Worm (Caenorhabditis elegans) whole organism, late embryonic: ENCODE results near the gene B0302.4.

Experiments used
- C08G9.2 ChIP-seq: sonication (generic microtip); optimal IDR thresholded peaks from 2 replicates; lab custom pipeline; 2016; ENCODE audit warnings: mild to moderate bottlenecking, missing genetic modification characterization, moderate library complexity, missing compliant biosample characterization
- C38D4.7 ChIP-seq: fragments of 200-800 bp; sonication (Bioruptor generic); optimal IDR thresholded peaks from 2 replicates; lab custom pipeline; 2018; ENCODE audit warnings: mild to moderate bottlenecking, missing genetic modification characterization, moderate library complexity, missing compliant biosample characterization
- F13H6.1 ChIP-seq: sonication (generic microtip); optimal IDR thresholded peaks from 2 replicates; lab custom pipeline; 2016; ENCODE audit warnings: missing genetic modification characterization, missing compliant biosample characterization
- K02D7.2 ChIP-seq: sonication (generic microtip); optimal IDR thresholded peaks from 2 replicates; lab custom pipeline; 2017; ENCODE audit warnings: mild to moderate bottlenecking, missing genetic modification characterization, missing compliant biosample characterization
- K09A11.1 ChIP-seq: sonication (generic microtip); optimal IDR thresholded peaks from 2 replicates; lab custom pipeline; 2017; ENCODE audit warnings: antibody characterized with exemption, mild to moderate bottlenecking, missing genetic modification characterization, missing compliant biosample characterization; ENCODE audit not compliant: insufficient read depth
- Y22D7AL.16 ChIP-seq: sonication (generic microtip); optimal IDR thresholded peaks from 2 replicates; lab custom pipeline; 2016; ENCODE audit warnings: missing genetic modification characterization, missing compliant biosample characterization
- ahr-1 ChIP-seq: sonication (generic microtip); optimal IDR thresholded peaks from 2 replicates; lab custom pipeline; 2016; ENCODE audit warnings: missing genetic modification characterization, missing compliant biosample characterization
- ama-1 ChIP-seq: fragments of 150-350 bp; optimal IDR thresholded peaks from 2 replicates; lab custom pipeline; 2014
- ceh-14 ChIP-seq: sonication (generic microtip); optimal IDR thresholded peaks from 2 replicates; lab custom pipeline; 2016; ENCODE audit warnings: missing genotype, missing genetic modification characterization, missing compliant biosample characterization
- ceh-18 ChIP-seq: sonication (generic microtip); optimal IDR thresholded peaks from 2 replicates; lab custom pipeline; 2016; ENCODE audit warnings: missing genetic modification characterization, missing compliant biosample characterization
- ceh-19 ChIP-seq: fragments of 200-800 bp; sonication (Bioruptor generic); optimal IDR thresholded peaks from 2 replicates; lab custom pipeline; 2018; ENCODE audit warnings: mild to moderate bottlenecking, missing genetic modification characterization, missing compliant biosample characterization
- ceh-2 ChIP-seq: sonication (generic microtip); optimal IDR thresholded peaks from 2 replicates; lab custom pipeline; 2016; ENCODE audit warnings: missing genotype, missing genetic modification characterization, missing compliant biosample characterization
- ceh-22 ChIP-seq: sonication (generic microtip); optimal IDR thresholded peaks from 2 replicates; lab custom pipeline; 2017; ENCODE audit warnings: missing biosample characterization, missing genetic modification characterization
- ceh-24 ChIP-seq: sonication (generic microtip); optimal IDR thresholded peaks from 2 replicates; lab custom pipeline; 2016; ENCODE audit warnings: mild to moderate bottlenecking, missing genetic modification characterization, missing compliant biosample characterization
- ceh-31 ChIP-seq: sonication (generic microtip); optimal IDR thresholded peaks from 2 replicates; lab custom pipeline; 2016; ENCODE audit warnings: missing genetic modification characterization, missing compliant biosample characterization
- ceh-34 ChIP-seq: sonication (generic microtip); optimal IDR thresholded peaks from 2 replicates; lab custom pipeline; 2016; ENCODE audit warnings: mild to moderate bottlenecking, missing genetic modification characterization, missing compliant biosample characterization
- ceh-48 ChIP-seq: sonication (generic microtip); optimal IDR thresholded peaks from 2 replicates; lab custom pipeline; 2016; ENCODE audit warnings: missing genetic modification characterization, inconsistent platforms, missing compliant biosample characterization
- ceh-6 ChIP-seq: fragments of 200-800 bp; sonication (Bioruptor generic); optimal IDR thresholded peaks from 2 replicates; lab custom pipeline; 2018; ENCODE audit warnings: mild to moderate bottlenecking, missing genetic modification characterization, missing compliant biosample characterization
- ceh-9 ChIP-seq: sonication (generic microtip); optimal IDR thresholded peaks from 2 replicates; lab custom pipeline; 2016; ENCODE audit warnings: mild to moderate bottlenecking, missing genetic modification characterization, inconsistent platforms, missing compliant biosample characterization
- dmd-4 ChIP-seq: sonication (generic microtip); optimal IDR thresholded peaks from 2 replicates; lab custom pipeline; 2016; ENCODE audit warnings: borderline replicate concordance, missing genetic modification characterization, missing compliant biosample characterization
- dve-1 ChIP-seq: sonication (generic microtip); optimal IDR thresholded peaks from 2 replicates; lab custom pipeline; 2017; ENCODE audit warnings: antibody characterized with exemption, mild to moderate bottlenecking, missing genetic modification characterization, missing compliant biosample characterization
- elt-2 ChIP-seq: sonication (generic microtip); optimal IDR thresholded peaks from 2 replicates; lab custom pipeline; 2016; ENCODE audit warnings: missing genetic modification reagents, missing genetic modification characterization, missing compliant biosample characterization
- elt-4 ChIP-seq: sonication (generic microtip); optimal IDR thresholded peaks from 2 replicates; lab custom pipeline; 2016; ENCODE audit warnings: missing genetic modification characterization, missing compliant biosample characterization
- ets-4 ChIP-seq: sonication (generic microtip); optimal IDR thresholded peaks from 2 replicates; lab custom pipeline; 2016; ENCODE audit warnings: missing genetic modification characterization, missing compliant biosample characterization
- eyg-1 ChIP-seq: sonication (generic microtip); optimal IDR thresholded peaks from 2 replicates; lab custom pipeline; 2016; ENCODE audit warnings: missing genotype, missing genetic modification characterization, missing compliant biosample characterization
- fkh-10 ChIP-seq: fragments of 150-350 bp; optimal IDR thresholded peaks from 2 replicates; lab custom pipeline; 2014; ENCODE audit warnings: missing biosample characterization, missing genetic modification reagents, missing genetic modification characterization
- fkh-6 ChIP-seq: sonication (generic microtip); optimal IDR thresholded peaks from 2 replicates; lab custom pipeline; 2016; ENCODE audit warnings: missing genetic modification characterization, missing compliant biosample characterization
- gmeb-2 ChIP-seq: sonication (generic microtip); optimal IDR thresholded peaks from 2 replicates; lab custom pipeline; 2016; ENCODE audit warnings: missing genetic modification characterization, inconsistent platforms, missing compliant biosample characterization
- hlh-13 ChIP-seq: fragments of 200-800 bp; sonication (Bioruptor generic); optimal IDR thresholded peaks from 2 replicates; lab custom pipeline; 2018; ENCODE audit warnings: mild to moderate bottlenecking, missing genetic modification characterization, missing compliant biosample characterization
- hlh-30 ChIP-seq: sonication (generic microtip); optimal IDR thresholded peaks from 2 replicates; lab custom pipeline; 2017; ENCODE audit warnings: antibody characterized with exemption, missing genetic modification characterization, missing compliant biosample characterization; ENCODE audit not compliant: insufficient read depth
- hlh-8 ChIP-seq: sonication (generic microtip); optimal IDR thresholded peaks from 2 replicates; lab custom pipeline; 2016; ENCODE audit warnings: missing genotype, missing genetic modification characterization, missing compliant biosample characterization
- lim-6 ChIP-seq: sonication (generic microtip); optimal IDR thresholded peaks from 2 replicates; lab custom pipeline; 2016; ENCODE audit warnings: missing genetic modification characterization, missing compliant biosample characterization
- lin-11 ChIP-seq: fragments of 200-800 bp; sonication (Bioruptor generic); optimal IDR thresholded peaks from 2 replicates; lab custom pipeline; 2018; ENCODE audit warnings: mild to moderate bottlenecking, missing genetic modification characterization, missing compliant biosample characterization
- madf-2 ChIP-seq: sonication (generic microtip); optimal IDR thresholded peaks from 2 replicates; lab custom pipeline; 2017; ENCODE audit warnings: missing genetic modification characterization, missing compliant biosample characterization
- mec-3 ChIP-seq: sonication (generic microtip); optimal IDR thresholded peaks from 2 replicates; lab custom pipeline; 2016; ENCODE audit warnings: borderline replicate concordance, missing genetic modification characterization, missing compliant biosample characterization
- nfya-1 ChIP-seq: sonication (generic microtip); optimal IDR thresholded peaks from 2 replicates; lab custom pipeline; 2017; ENCODE audit warnings: missing genetic modification characterization, mild to moderate bottlenecking, missing compliant biosample characterization, antibody characterized with exemption, moderate library complexity
- nhr-11 ChIP-seq: fragments of 150-350 bp; optimal IDR thresholded peaks from 2 replicates; lab custom pipeline; 2014; ENCODE audit warnings: missing biosample characterization, missing genetic modification characterization
- odd-2 ChIP-seq: sonication (generic microtip); optimal IDR thresholded peaks from 2 replicates; lab custom pipeline; 2017; ENCODE audit warnings: antibody characterized with exemption, mild to moderate bottlenecking, missing genetic modification characterization, missing compliant biosample characterization
- pag-3 ChIP-seq: sonication (generic microtip); optimal IDR thresholded peaks from 2 replicates; lab custom pipeline; 2016; ENCODE audit warnings: missing compliant biosample characterization, missing genetic modification characterization, borderline replicate concordance
- pat-9 ChIP-seq: fragments of 200-800 bp; sonication (Bioruptor generic); optimal IDR thresholded peaks from 2 replicates; lab custom pipeline; 2018; ENCODE audit warnings: mild to moderate bottlenecking, missing genetic modification characterization, moderate library complexity, missing compliant biosample characterization
- pha-2 ChIP-seq: sonication (generic microtip); optimal IDR thresholded peaks from 2 replicates; lab custom pipeline; 2017; ENCODE audit warnings: mild to moderate bottlenecking, missing genetic modification characterization, missing compliant biosample characterization
- pha-4 ChIP-seq: fragments of 150-350 bp; optimal IDR thresholded peaks from 2 replicates; lab custom pipeline; 2018; ENCODE audit warnings: missing biosample characterization, missing genetic modification reagents, missing genetic modification characterization
- rnt-1 ChIP-seq: sonication (generic microtip); optimal IDR thresholded peaks from 2 replicates; lab custom pipeline; 2016; ENCODE audit warnings: missing genetic modification characterization, missing compliant biosample characterization
- sdc-2 ChIP-seq: sonication (generic microtip); optimal IDR thresholded peaks from 2 replicates; lab custom pipeline; 2016; ENCODE audit warnings: missing genotype, missing genetic modification characterization, missing compliant biosample characterization
- sox-4 ChIP-seq: sonication (generic microtip); optimal IDR thresholded peaks from 2 replicates; lab custom pipeline; 2017; ENCODE audit warnings: mild to moderate bottlenecking, missing genetic modification characterization, inconsistent platforms, missing compliant biosample characterization
- syd-9 ChIP-seq: sonication (generic microtip); optimal IDR thresholded peaks from 2 replicates; lab custom pipeline; 2016; ENCODE audit warnings: mild to moderate bottlenecking, missing genetic modification characterization, moderate library complexity, missing compliant biosample characterization
- tbx-2 ChIP-seq: sonication (generic microtip); optimal IDR thresholded peaks from 2 replicates; lab custom pipeline; 2016; ENCODE audit warnings: missing genetic modification characterization, missing compliant biosample characterization
- tbx-7 ChIP-seq: sonication (generic microtip); optimal IDR thresholded peaks from 2 replicates; lab custom pipeline; 2016; ENCODE audit warnings: missing genotype, missing genetic modification characterization, missing compliant biosample characterization
- unc-3 ChIP-seq, 2 experiments: fragments of 200-800 bp in 1 of 2; sonication (Bioruptor generic) in 1 of 2; sonication (generic microtip) in 1 of 2; conservative IDR thresholded peaks in 1 of 2; optimal IDR thresholded peaks in 1 of 2; 2 replicates each; pipeline versions ENCODE4 v1.3.6 to Lab custom; 2016 to 2022; ENCODE audit warnings: missing compliant biosample characterization in 2 of 2, missing genetic modification characterization in 2 of 2, missing genetic modification reagents in 1 of 2
- unc-42 ChIP-seq: sonication (generic microtip); optimal IDR thresholded peaks from 2 replicates; lab custom pipeline; 2016; ENCODE audit warnings: missing genotype, missing genetic modification characterization, missing compliant biosample characterization
- unc-55 ChIP-seq: sonication (generic microtip); optimal IDR thresholded peaks from 2 replicates; lab custom pipeline; 2017; ENCODE audit warnings: missing biosample characterization, missing genetic modification reagents, missing genetic modification characterization
- unc-86 ChIP-seq: sonication (generic microtip); optimal IDR thresholded peaks from 2 replicates; lab custom pipeline; 2016; ENCODE audit warnings: missing genetic modification characterization, missing compliant biosample characterization
- zip-5 ChIP-seq: sonication (generic microtip); optimal IDR thresholded peaks from 2 replicates; lab custom pipeline; 2016; ENCODE audit warnings: missing genetic modification characterization, missing compliant biosample characterization

B0302.4 gene

DNA sequence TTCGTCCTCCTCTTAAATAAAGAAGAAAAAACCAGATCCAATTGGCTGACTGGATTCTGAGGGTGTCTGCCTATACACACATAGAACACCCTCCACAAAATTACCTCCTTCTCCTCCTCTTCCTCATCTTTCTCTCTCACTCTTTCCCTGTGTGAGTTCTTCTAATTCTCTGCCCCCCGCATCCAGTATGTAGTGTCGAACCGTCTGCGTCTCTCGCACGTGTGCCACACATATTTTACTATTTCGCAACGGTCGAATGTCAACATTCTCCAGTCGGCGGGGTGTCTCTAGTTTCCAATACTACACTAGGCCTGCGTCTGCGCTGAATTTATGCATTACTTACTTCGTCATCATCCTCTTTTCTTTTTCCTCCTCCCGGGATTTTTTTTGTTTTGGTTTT is 7.8 kb upstream of the B0302.4 start:
- TF ChIP-seq mec-3 (tag; lab: Kevin White, UChicago): no peak
- no peak for TF ChIP-seq Y22D7AL.16 (tag; lab: Kevin White, UChicago)
- peak; percentile 71 for TF ChIP-seq tbx-2
- TF ChIP-seq ceh-18 (tag; lab: Kevin White, UChicago): peak; percentile 78
- no peak for TF ChIP-seq ceh-9 (tag; lab: Kevin White, UChicago)
- TF ChIP-seq K02D7.2 (tag; lab: Kevin White, UChicago): no peak
- TF ChIP-seq pha-4: no peak
- TF ChIP-seq unc-42 (tag; lab: Kevin White, UChicago): peak; percentile 42
- TF ChIP-seq ceh-24 (tag; lab: Kevin White, UChicago): no peak
- TF ChIP-seq hlh-30: peak; percentile 65
- TF ChIP-seq ets-4 (tag; lab: Kevin White, UChicago): peak; percentile 45
- TF ChIP-seq madf-2 (tag; lab: Kevin White, UChicago): no peak
- TF ChIP-seq hlh-13 (GFP tag; lab: Kevin White, UChicago): no peak
- peak; percentile 72 for TF ChIP-seq ceh-19 (GFP tag; lab: Kevin White, UChicago)
- TF ChIP-seq fkh-6: peak; percentile 52
- no peak for TF ChIP-seq fkh-10 (GFP tag; lab: Kevin White, UChicago)
- peak; percentile 70 for TF ChIP-seq nfya-1 (tag; lab: Kevin White, UChicago)
- TF ChIP-seq pag-3 (tag; lab: Kevin White, UChicago): no peak
- no peak for TF ChIP-seq pat-9 (tag; lab: Kevin White, UChicago)
- TF ChIP-seq ama-1 (lab: Kevin White, UChicago): no peak
- no peak for TF ChIP-seq K09A11.1 (tag; lab: Kevin White, UChicago)
- no peak for TF ChIP-seq dmd-4
- TF ChIP-seq C38D4.7 (GFP tag; lab: Kevin White, UChicago): no peak
- peak; percentile 85 for TF ChIP-seq ceh-31 (tag; lab: Kevin White, UChicago)
- TF ChIP-seq ceh-48: peak; percentile 21
- no peak for TF ChIP-seq elt-2 (tag; lab: Kevin White, UChicago)
- peak; percentile 4 for TF ChIP-seq ceh-6
- TF ChIP-seq pha-2 (tag; lab: Kevin White, UChicago): no peak
- TF ChIP-seq dve-1 (tag; lab: Kevin White, UChicago): peak; percentile 22
- TF ChIP-seq nhr-11 (tag; lab: Kevin White, UChicago): no peak
- TF ChIP-seq gmeb-2: no peak
- TF ChIP-seq tbx-7 (tag; lab: Kevin White, UChicago): no peak
- TF ChIP-seq hlh-8 (tag; lab: Kevin White, UChicago): no peak
- peak; percentile 52 for TF ChIP-seq ceh-2 (tag; lab: Kevin White, UChicago)
- TF ChIP-seq eyg-1 (tag; lab: Kevin White, UChicago): no peak
- no peak for TF ChIP-seq elt-4 (tag; lab: Kevin White, UChicago)
- TF ChIP-seq F13H6.1 (tag; lab: Kevin White, UChicago): peak; percentile 65
- no peak for TF ChIP-seq ahr-1
- no peak for TF ChIP-seq ceh-22 (tag; lab: Kevin White, UChicago)
- TF ChIP-seq sdc-2 (tag; lab: Kevin White, UChicago): peak; percentile 94
- peak; percentile 19 for TF ChIP-seq syd-9 (tag; lab: Kevin White, UChicago)
- TF ChIP-seq C08G9.2: peak; percentile 1
- TF ChIP-seq ceh-34: peak; percentile 89
- peak; percentile 61 for TF ChIP-seq unc-55
- no peak for TF ChIP-seq lin-11 (tag; lab: Kevin White, UChicago)
- TF ChIP-seq odd-2 (tag; lab: Kevin White, UChicago): no peak
- no peak for TF ChIP-seq unc-3 (GFP tag; conservative IDR thresholded peaks at IDR 0.05; lab: Robert Waterston, UW)
- TF ChIP-seq unc-3 (tag; optimal IDR thresholded peaks at IDR 0.05; lab: Kevin White, UChicago): no peak
- TF ChIP-seq unc-86 (tag; lab: Kevin White, UChicago): no peak
- no peak for TF ChIP-seq zip-5 (tag; lab: Kevin White, UChicago)
- peak; percentile 73 for TF ChIP-seq ceh-14
- TF ChIP-seq sox-4 (tag; lab: Kevin White, UChicago): no peak
- TF ChIP-seq rnt-1 (tag; lab: Kevin White, UChicago): peak; percentile 50
- no peak for TF ChIP-seq lim-6
